Fruit fly (Drosophila melanogaster): ENCODE results near the gene ppk19.
A peak's percentile ranks its signal among the peaks of the same experiment; 100 is the strongest.

ppk19 gene

dm6 chr3R:29675333-29675732 is 3.1 kb downstream of the ppk19 start, which contains the start of the genes Bub3 and Cap-D2 (continued):
- TF ChIP-seq p53 (GFP tag; optimal IDR thresholded peaks at IDR 0.05) (peak; percentile 33), Sin3A (optimal IDR thresholded peaks at IDR 0.05) (peak; percentile 58), Bteb2 (GFP tag; optimal IDR thresholded peaks at IDR 0.05) (peak; percentile 62), CG6272 (GFP tag; IDR thresholded peaks at IDR 0.05) (peak; percentile 43; the same call in 1 of the 2 replicates), stwl (tag; optimal IDR thresholded peaks at IDR 0.05) (peak; percentile 71), dysf (GFP tag; IDR thresholded peaks at IDR 0.05) (no peak), E2f1 (GFP tag; IDR thresholded peaks at IDR 0.05) (peak; percentile 44), btn (GFP tag; optimal IDR thresholded peaks at IDR 0.05) (peak; percentile 78), ATbp (GFP tag; optimal IDR thresholded peaks at IDR 0.05) (no peak), CG13775 (GFP tag; optimal IDR thresholded peaks at IDR 0.05) (peak; percentile 73), Sry-δ (GFP tag; optimal IDR thresholded peaks at IDR 0.05) (peak; percentile 97), Dll (GFP tag; IDR thresholded peaks at IDR 0.05; ENCODE audit: partially characterized antibody) (peak; percentile 96), CG13424 (tag; optimal IDR thresholded peaks at IDR 0.05) (peak; percentile 77), CG4282 (GFP tag; optimal IDR thresholded peaks at IDR 0.05) (no peak), pho (GFP tag; optimal IDR thresholded peaks at IDR 0.05) (peak; percentile 77), CG18262 (tag; optimal IDR thresholded peaks at IDR 0.05) (no peak), BEAF-32 (GFP tag; optimal IDR thresholded peaks at IDR 0.05) (peak; percentile 81), CG9797 (GFP tag; optimal IDR thresholded peaks at IDR 0.05) (peak; percentile 2), gsb-n (tag; optimal IDR thresholded peaks at IDR 0.05) (no peak), chm (GFP tag; IDR thresholded peaks at IDR 0.05) (peak; percentile 68; the same call in 1 of the 2 replicates), oc (tag; optimal IDR thresholded peaks at IDR 0.05) (peak; percentile 12), Lpt (GFP tag; optimal IDR thresholded peaks at IDR 0.05) (no peak), Meics (GFP tag; optimal IDR thresholded peaks at IDR 0.05) (peak; percentile 65), Oli (tag; optimal IDR thresholded peaks at IDR 0.05) (peak; percentile 43), Kr (GFP tag; optimal IDR thresholded peaks at IDR 0.05) (no peak), Tbp (GFP tag; optimal IDR thresholded peaks at IDR 0.05) (no peak), MTF-1 (GFP tag; optimal IDR thresholded peaks at IDR 0.05; ENCODE audit: borderline replicate concordance) (no peak), CkIIα-i1 (GFP tag; IDR thresholded peaks at IDR 0.05) (no peak), CG12219 (GFP tag; optimal IDR thresholded peaks at IDR 0.05) (no peak), vnd (GFP tag; IDR thresholded peaks at IDR 0.05; ENCODE audit: partially characterized antibody) (peak; percentile 82), CG11456 (GFP tag; IDR thresholded peaks at IDR 0.05) (0 out of 3 replicates have a peak, but pooled peaks have one; percentile 13), PHDP (tag; optimal IDR thresholded peaks at IDR 0.05) (no peak), Xbp1 (GFP tag; optimal IDR thresholded peaks at IDR 0.05) (peak; percentile 79), CG4617 (GFP tag; optimal IDR thresholded peaks at IDR 0.05; ENCODE audit: borderline replicate concordance) (peak; percentile 71), GATAe (GFP tag; conservative IDR thresholded peaks at IDR 0.05) (no peak), CG14710 (tag; optimal IDR thresholded peaks at IDR 0.05) (peak; percentile 80), CG8290 (GFP tag; optimal IDR thresholded peaks at IDR 0.05) (peak; percentile 88), CG8290 (tag; optimal IDR thresholded peaks at IDR 0.05) (peak in 1 of 2 experiments; percentile 27), CG2889 (GFP tag; IDR thresholded peaks at IDR 0.05) (peak; percentile 60), fu2 (GFP tag; optimal IDR thresholded peaks at IDR 0.05) (peak; percentile 68), vvl (GFP tag; IDR thresholded peaks at IDR 0.05) (peak; percentile 52; the same call in 1 of the 2 replicates), grn (GFP tag; optimal IDR thresholded peaks at IDR 0.05) (no peak), CG3407 (GFP tag; optimal IDR thresholded peaks at IDR 0.05) (peak; percentile 26), CG3163 (GFP tag; optimal IDR thresholded peaks at IDR 0.05) (peak; percentile 44), fd64A (GFP tag; optimal IDR thresholded peaks at IDR 0.05) (no peak), chif (GFP tag; optimal IDR thresholded peaks at IDR 0.05) (peak; percentile 71 to 79), CG4424 (GFP tag; optimal IDR thresholded peaks at IDR 0.05) (peak; percentile 80), HmgD (GFP tag; optimal IDR thresholded peaks at IDR 0.05) (no peak), sens (GFP tag) (peak; percentile 98), CG3838 (GFP tag; optimal IDR thresholded peaks at IDR 0.05) (no peak), CG18011 (GFP tag; optimal IDR thresholded peaks at IDR 0.05) (no peak), nerfin-1 (tag; optimal IDR thresholded peaks at IDR 0.05) (peak; percentile 27)

All from whole organism, embryonic.